Fruit fly (Drosophila melanogaster) whole organism, larva: Measurements from ENCODE around the gene CG1316.

Experiments
- noc ChIP-seq: fragments of 200-800 bp; sonication (Bioruptor generic); optimal IDR thresholded peaks from 3 replicates; lab custom pipeline; 2019; ENCODE audit warnings: missing biosample characterization, mild to moderate bottlenecking, missing genetic modification characterization, moderate library complexity

CG1316 gene

dm6 chr3L:4283428-4284089, at the start of gene CG1316, which contains the start of gene srw:
TSS of gene CG1316 (plus strand) at chr3L:4283851.
TSS of gene srw (minus strand) at chr3L:4283478.
- no peak for TF ChIP-seq noc (tag; lab: Kevin White, UChicago)

DNA sequence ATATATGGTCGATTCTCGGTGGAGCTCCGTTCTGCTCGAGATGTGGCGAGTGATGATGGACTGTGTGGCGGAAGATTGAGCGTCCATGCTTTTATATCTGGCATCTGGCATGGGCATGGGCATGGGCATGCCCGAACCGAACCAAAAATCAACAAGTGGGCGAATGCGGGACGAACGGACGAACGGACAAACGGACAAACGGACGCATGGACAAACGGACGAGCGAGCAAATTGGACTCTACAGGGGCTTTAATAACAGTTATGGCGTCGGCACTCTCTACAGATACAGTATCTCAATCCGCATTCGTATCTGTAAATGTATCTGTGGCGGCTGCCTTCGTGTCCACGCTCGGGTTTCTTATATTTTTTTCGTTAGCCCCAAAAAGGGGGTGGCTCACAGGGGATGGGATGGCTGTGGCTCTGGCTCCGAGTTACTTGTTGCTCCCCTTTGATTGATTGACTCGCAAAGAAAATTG, 47.5 kb upstream of the CG1316 start, which contains the start of gene ImpL2:
Gene ImpL2, minus strand, starts transcription at position 51 of the 476 bp plus-strand sequence.
- TF ChIP-seq noc (tag; lab: Kevin White, UChicago), result no peak

DNA sequence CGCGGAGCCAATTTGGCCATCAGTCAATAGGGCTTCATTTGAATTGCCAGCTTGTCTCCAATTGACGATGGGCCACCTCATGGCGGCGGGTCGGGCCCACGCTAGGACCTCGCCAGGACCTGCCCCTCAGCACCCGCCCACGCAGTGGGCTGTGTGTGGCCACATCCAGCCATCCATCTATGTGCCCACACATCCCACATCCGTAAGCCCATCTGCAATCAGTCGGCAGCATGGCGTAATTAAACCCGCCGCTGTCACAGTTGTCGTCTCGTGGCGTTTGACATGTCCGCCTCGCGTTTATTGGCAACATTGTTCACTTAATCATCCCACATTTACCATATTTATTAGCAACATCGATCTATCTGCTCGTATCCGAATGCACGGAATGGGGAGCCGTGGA, 45.5 kb upstream of the CG1316 start:
- TF ChIP-seq noc (tag; lab: Kevin White, UChicago), result no peak

- peak; percentile 96 for TF ChIP-seq noc (tag; lab: Kevin White, UChicago)
Measured at dm6 chr3L:4239442-4240322, 44.0 kb upstream of the CG1316 start, which contains the start of gene Sqor. TSS of gene Sqor (plus strand) at chr3L:4240173.

- no peak for TF ChIP-seq noc (tag; lab: Kevin White, UChicago)
Measured at dm6 chr3L:4242428-4242827, 41.2 kb upstream of the CG1316 start, which contains the start of gene pav. TSS of gene pav (plus strand) at chr3L:4242734.

- TF ChIP-seq noc (tag; lab: Kevin White, UChicago), result no peak
Measured at dm6 chr3L:4252121-4252861, 31.4 kb upstream of the CG1316 start.

DNA sequence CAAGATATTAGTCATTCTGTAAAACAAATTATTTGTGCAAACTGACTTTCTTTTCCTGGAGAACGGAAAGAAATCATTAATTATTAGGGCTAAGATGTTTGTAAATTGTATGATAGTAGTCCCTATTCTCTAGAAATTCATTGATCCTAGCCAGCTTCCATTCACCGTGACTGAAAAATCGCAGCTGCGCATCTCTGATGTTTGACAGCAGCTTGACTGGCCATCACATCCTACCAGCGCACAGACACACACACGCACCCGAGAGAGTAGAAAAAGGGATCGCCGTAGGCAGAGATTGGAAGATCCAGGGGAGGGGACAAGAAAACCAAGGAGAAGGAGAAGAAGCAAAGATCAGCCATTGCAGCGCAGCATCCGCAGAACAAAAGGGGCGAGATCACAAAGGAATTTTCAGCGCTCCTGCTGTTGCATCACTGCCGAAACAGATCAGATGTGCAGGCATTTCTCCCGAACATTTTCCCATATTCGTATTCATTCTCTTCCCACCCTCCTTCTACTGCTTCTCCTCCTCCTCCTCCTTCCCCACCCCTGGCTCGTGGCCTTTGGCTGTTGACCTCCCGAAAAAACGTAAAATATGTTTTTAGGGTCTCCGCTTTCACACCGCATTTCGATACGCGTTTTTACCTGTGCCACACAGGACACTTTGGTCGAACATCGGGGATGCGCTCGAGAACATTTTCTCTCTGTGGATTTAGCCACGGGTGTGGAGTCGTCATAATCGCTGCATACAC, 30.6 kb upstream of the CG1316 start:
- TF ChIP-seq noc (tag; lab: Kevin White, UChicago), result no peak

DNA sequence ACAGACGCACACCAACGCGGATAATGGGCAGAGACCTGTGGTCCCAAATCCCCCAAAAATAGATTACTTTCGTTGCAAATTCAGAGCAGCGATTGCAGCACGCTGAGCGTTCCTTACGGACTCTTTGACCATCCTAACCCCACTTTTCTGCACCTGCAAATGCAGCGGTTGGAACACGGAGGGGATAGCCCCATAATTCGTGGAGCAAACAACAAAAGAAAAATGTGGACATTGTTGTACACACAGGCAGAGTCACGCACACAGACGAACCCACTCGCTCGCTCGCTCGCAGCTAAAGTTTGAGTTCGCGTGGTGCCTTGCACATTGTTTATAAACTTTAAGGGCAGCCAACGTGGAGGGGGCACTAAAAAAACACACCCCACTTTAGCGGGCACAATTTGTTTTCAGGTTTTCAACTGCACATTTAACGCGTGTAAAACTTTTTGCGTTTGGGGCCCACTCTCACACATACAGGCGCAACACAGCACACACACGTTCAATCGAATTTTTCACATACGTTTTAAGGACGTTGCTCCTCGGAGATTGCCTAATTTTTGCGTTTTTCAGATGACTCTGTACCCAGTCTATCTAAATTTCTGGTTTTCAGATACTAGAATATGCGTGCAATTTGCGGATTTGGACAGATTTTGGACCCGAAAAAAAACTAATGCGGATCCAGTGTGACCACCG, 29.9 kb upstream of the CG1316 start:
- TF ChIP-seq noc (tag; lab: Kevin White, UChicago), result no peak

DNA sequence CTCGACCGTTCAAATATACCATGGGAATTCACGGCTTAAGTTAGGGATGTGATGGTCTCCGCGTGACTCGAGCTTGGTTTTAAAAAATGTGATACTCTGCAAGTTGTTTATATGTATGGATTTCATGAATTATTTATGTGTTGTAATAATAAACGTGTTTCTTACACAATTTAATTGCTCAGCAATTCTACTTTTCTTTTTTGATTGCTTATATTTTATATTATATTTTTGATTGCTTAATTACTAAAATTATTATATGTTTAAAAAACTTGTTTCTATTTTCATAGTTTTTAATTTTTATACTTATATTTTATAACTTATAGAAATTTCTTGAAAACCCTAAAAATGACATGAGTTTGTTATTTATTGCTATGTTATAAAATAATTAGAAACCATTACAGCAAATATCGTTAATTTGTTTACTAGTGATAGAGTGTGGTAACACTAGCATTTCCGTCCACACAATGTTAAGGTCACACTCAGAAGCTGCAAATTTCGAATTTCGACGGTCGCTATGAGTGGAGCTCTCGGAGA, 29.3 kb upstream of the CG1316 start, which contains the start of the genes ago and CG1265:
Gene ago, minus strand, starts transcription at position 6 of the 534 bp plus-strand sequence.
Gene CG1265, plus strand, starts transcription at position 476 of the 534 bp plus-strand sequence.
- TF ChIP-seq noc (tag; lab: Kevin White, UChicago), result no peak

DNA sequence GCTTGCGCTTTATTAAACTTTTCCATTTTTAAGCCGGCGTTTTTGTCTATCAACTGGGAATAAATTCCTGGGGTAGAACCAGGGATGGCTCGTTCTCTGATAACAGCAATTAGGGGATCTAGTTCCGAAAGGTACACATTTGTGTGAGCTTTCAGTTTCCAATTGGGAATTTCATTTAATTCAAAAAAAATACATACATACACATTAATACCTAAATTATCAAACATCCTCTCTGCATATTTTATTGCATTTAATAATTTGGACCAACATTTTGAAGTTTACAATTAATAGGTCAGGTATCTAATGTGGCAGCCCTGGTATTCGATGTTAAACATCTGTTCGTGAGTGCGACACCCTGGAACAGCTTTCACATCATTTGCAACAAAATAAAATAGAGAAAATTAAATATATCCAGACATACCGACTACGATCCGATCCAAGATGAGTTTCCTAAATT, 24.5 kb upstream of the CG1316 start, which contains the start of the genes CG15011 and CG1309:
Gene CG15011, minus strand, starts transcription at position 51 of the 457 bp plus-strand sequence.
Gene CG1309, plus strand, starts transcription at position 329 of the 457 bp plus-strand sequence.
- peak; percentile 87 for TF ChIP-seq noc (tag; lab: Kevin White, UChicago)

- TF ChIP-seq noc (tag; lab: Kevin White, UChicago), result no peak
Measured at dm6 chr3L:4261177-4261576, 22.5 kb upstream of the CG1316 start.

dm6 chr3L:4262384-4262783, 21.3 kb upstream of the CG1316 start, which contains the start of the genes CG11586 and VhaM9.7-a:
TSS of gene CG11586 (minus strand) at chr3L:4262470.
TSS of gene VhaM9.7-a (plus strand) at chr3L:4262705.
- TF ChIP-seq noc (tag; lab: Kevin White, UChicago), result no peak

DNA sequence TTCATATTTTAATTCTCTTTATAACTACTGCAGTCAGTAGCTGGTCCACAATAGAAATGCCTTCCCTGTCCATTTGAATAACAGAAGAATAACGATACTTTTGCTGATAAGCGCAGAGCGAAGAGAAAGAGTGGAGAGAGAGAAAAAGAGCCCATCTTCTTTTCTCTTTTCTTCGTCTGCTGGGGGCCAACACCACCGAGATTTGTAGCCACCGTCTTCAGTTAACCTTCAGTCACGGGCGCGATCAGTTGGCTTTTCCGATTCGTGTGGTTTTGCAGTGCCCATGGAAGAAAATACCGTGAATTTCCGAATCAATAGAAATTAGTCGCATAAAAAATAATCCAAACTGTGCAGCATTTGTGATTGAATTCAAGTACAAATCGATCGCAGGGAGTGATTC, 20.1 kb upstream of the CG1316 start, which contains the start of gene CG1273:
Gene CG1273, plus strand, starts transcription at position 218 of the 400 bp plus-strand sequence.
- no peak for TF ChIP-seq noc (tag; lab: Kevin White, UChicago)
